Fruit fly (Drosophila melanogaster): ENCODE results near the gene GstD11.

dm6 chr3R:12375258-12375783 is 7.8 kb upstream of the GstD11 start, which contains the start of gene GstD5:
- TF ChIP-seq Dfd (GFP tag; optimal IDR thresholded peaks at IDR 0.05) (no peak), tai (GFP tag; optimal IDR thresholded peaks at IDR 0.05) (no peak), ey (GFP tag; optimal IDR thresholded peaks at IDR 0.05) (no peak), usp (GFP tag; optimal IDR thresholded peaks at IDR 0.05) (no peak), Myc (optimal IDR thresholded peaks at IDR 0.05) (no peak), br (GFP tag; optimal IDR thresholded peaks at IDR 0.05) (no peak), h (GFP tag; optimal IDR thresholded peaks at IDR 0.05) (no peak), fru (GFP tag; optimal IDR thresholded peaks at IDR 0.05) (no peak), jim (GFP tag; optimal IDR thresholded peaks at IDR 0.05) (no peak), Sp1 (GFP tag; optimal IDR thresholded peaks at IDR 0.05) (no peak), OdsH (GFP tag; optimal IDR thresholded peaks at IDR 0.05) (no peak)

All from whole organism, wandering third instar larva.